Fruit fly (Drosophila melanogaster) whole organism, embryonic: Measurements from ENCODE around the gene CG14339.
A peak's percentile ranks its signal among the peaks of the same experiment; 100 is the strongest.

Experiments used
- ATbp ChIP-seq: fragments of 200-800 bp; sonication (Bioruptor generic); optimal IDR thresholded peaks from 2 replicates; lab custom pipeline; 2017; ENCODE audit warnings: missing biosample characterization, mild to moderate bottlenecking, missing genetic modification characterization, missing genetic modification reagents
- Bgb ChIP-seq: fragments of 200-800 bp; sonication (Bioruptor generic); IDR thresholded peaks from 2 replicates; pipeline ENCODE4 v1.3.6; 2022; ENCODE audit warnings: missing biosample characterization, missing genetic modification characterization; ENCODE audit not compliant: partially characterized antibody
- CG10267 ChIP-seq: fragments of 200-800 bp; sonication (Bioruptor generic); optimal IDR thresholded peaks from 2 replicates; lab custom pipeline; 2018; ENCODE audit warnings: missing biosample characterization, mild to moderate bottlenecking, missing genetic modification characterization, moderate library complexity
- CG10565 ChIP-seq: fragments of 200-800 bp; sonication (Bioruptor generic); optimal IDR thresholded peaks from 3 replicates; lab custom pipeline; 2016; ENCODE audit warnings: missing biosample characterization, mild to moderate bottlenecking, missing genetic modification characterization
- CG11085 ChIP-seq: fragments of 200-800 bp; sonication (Bioruptor generic); IDR thresholded peaks from 2 replicates; pipeline ENCODE4 v1.3.6; 2022; ENCODE audit warnings: missing biosample characterization, missing genetic modification characterization
- CG11398 ChIP-seq: fragments of 200-800 bp; sonication (Bioruptor generic); optimal IDR thresholded peaks from 2 replicates; lab custom pipeline; 2016; ENCODE audit warnings: missing biosample characterization, missing genetic modification characterization
- CG13296 ChIP-seq: fragments of 200-800 bp; sonication (Bioruptor generic); optimal IDR thresholded peaks from 3 replicates; lab custom pipeline; 2018; ENCODE audit warnings: missing biosample characterization, mild to moderate bottlenecking, missing genetic modification characterization
- CG13424 ChIP-seq: fragments of 200-800 bp; sonication (Bioruptor generic); optimal IDR thresholded peaks from 2 replicates; lab custom pipeline; 2019; ENCODE audit warnings: missing biosample characterization, mild to moderate bottlenecking, missing genetic modification characterization, moderate library complexity
- CG13624 ChIP-seq: fragments of 200-800 bp; sonication (Bioruptor generic); optimal IDR thresholded peaks from 2 replicates; lab custom pipeline; 2016; ENCODE audit warnings: missing biosample characterization, missing genetic modification characterization
- CG13894 ChIP-seq: fragments of 200-800 bp; sonication (Bioruptor generic); optimal IDR thresholded peaks from 3 replicates; lab custom pipeline; 2018; ENCODE audit warnings: missing biosample characterization, mild to moderate bottlenecking, missing genetic modification characterization, moderate library complexity
- CG14441 ChIP-seq: fragments of 200-800 bp; sonication (Bioruptor generic); IDR thresholded peaks from 2 replicates; pipeline ENCODE4 v1.3.6; 2022; ENCODE audit warnings: missing biosample characterization, missing genetic modification characterization
- CG15514 ChIP-seq: fragments of 200-800 bp; sonication (Bioruptor generic); optimal IDR thresholded peaks from 3 replicates; lab custom pipeline; 2017; ENCODE audit warnings: missing biosample characterization, missing genetic modification characterization, mild to moderate bottlenecking, moderate library complexity, missing genetic modification reagents
- CG15601 ChIP-seq: fragments of 200-800 bp; sonication (Bioruptor generic); optimal IDR thresholded peaks from 3 replicates; lab custom pipeline; 2019; ENCODE audit warnings: missing biosample characterization, mild to moderate bottlenecking, missing genetic modification characterization, moderate library complexity
- CG16813 ChIP-seq: fragments of 200-800 bp; sonication (Bioruptor generic); IDR thresholded peaks from 3 replicates; pipeline ENCODE4 v1.3.6; 2022; ENCODE audit warnings: missing biosample characterization, missing genetic modification characterization; ENCODE audit not compliant: partially characterized antibody
- CG18619 ChIP-seq: fragments of 200-800 bp; sonication (Bioruptor generic); optimal IDR thresholded peaks from 3 replicates; lab custom pipeline; 2017; ENCODE audit warnings: missing biosample characterization, mild to moderate bottlenecking, missing genetic modification characterization
- CG30020 ChIP-seq: fragments of 200-800 bp; optimal IDR thresholded peaks from 2 replicates; lab custom pipeline; 2019; ENCODE audit warnings: missing biosample characterization, mild to moderate bottlenecking, missing genetic modification characterization, moderate library complexity
- CG3163 ChIP-seq: fragments of 200-800 bp; sonication (Bioruptor generic); optimal IDR thresholded peaks from 3 replicates; lab custom pipeline; 2016; ENCODE audit warnings: missing biosample characterization, missing genetic modification characterization
- CG3838 ChIP-seq: fragments of 200-800 bp; sonication (Bioruptor generic); optimal IDR thresholded peaks from 3 replicates; lab custom pipeline; 2016; ENCODE audit warnings: missing biosample characterization, missing genetic modification characterization
- CG43689 ChIP-seq: fragments of 200-800 bp; sonication (Bioruptor generic); IDR thresholded peaks from 2 replicates; pipeline ENCODE4 v1.3.6; 2022; ENCODE audit warnings: missing biosample characterization, missing genetic modification characterization
- CG4617 ChIP-seq: fragments of 200-800 bp; sonication (Bioruptor generic); optimal IDR thresholded peaks from 3 replicates; lab custom pipeline; 2016; ENCODE audit warnings: missing biosample characterization, missing genetic modification characterization, borderline replicate concordance
- CG6654 ChIP-seq: fragments of 200-800 bp; sonication (Bioruptor generic); optimal IDR thresholded peaks from 2 replicates; lab custom pipeline; 2017; ENCODE audit warnings: missing biosample characterization, mild to moderate bottlenecking, missing genetic modification characterization
- CG7357 ChIP-seq: fragments of 200-800 bp; sonication (Bioruptor generic); IDR thresholded peaks from 3 replicates; pipeline ENCODE4 v1.3.6; 2022; ENCODE audit warnings: missing biosample characterization, missing genetic modification characterization
- CG9609 ChIP-seq: fragments of 200-800 bp; sonication (Bioruptor generic); optimal IDR thresholded peaks from 3 replicates; lab custom pipeline; 2016; ENCODE audit warnings: missing biosample characterization, missing genetic modification characterization
- Doc2 ChIP-seq: fragments of 200-800 bp; sonication (Bioruptor generic); IDR thresholded peaks from 2 replicates; pipeline ENCODE4 v1.3.6; 2022; ENCODE audit warnings: missing biosample characterization, missing genetic modification characterization
- Elba2 ChIP-seq: fragments of 200-800 bp; sonication (Bioruptor generic); optimal IDR thresholded peaks from 3 replicates; lab custom pipeline; 2016; ENCODE audit warnings: missing biosample characterization, missing genetic modification characterization
- HLH3B ChIP-seq: fragments of 200-800 bp; sonication (Bioruptor generic); IDR thresholded peaks from 2 replicates; pipeline ENCODE4 v1.3.6; 2022; ENCODE audit warnings: missing biosample characterization, missing genetic modification characterization
- Hr3 ChIP-seq: fragments of 200-800 bp; sonication (Bioruptor generic); optimal IDR thresholded peaks from 3 replicates; lab custom pipeline; 2016; ENCODE audit warnings: missing biosample characterization, missing genetic modification characterization
- MTF-1 ChIP-seq: fragments of 200-800 bp; sonication (Bioruptor generic); optimal IDR thresholded peaks from 2 replicates; lab custom pipeline; 2018; ENCODE audit warnings: missing biosample characterization, mild to moderate bottlenecking, missing genetic modification characterization, borderline replicate concordance
- NC2β ChIP-seq: fragments of 200-800 bp; sonication (Bioruptor generic); optimal IDR thresholded peaks from 2 replicates; lab custom pipeline; 2016; ENCODE audit warnings: missing biosample characterization, missing genetic modification characterization
- PHDP ChIP-seq: fragments of 200-800 bp; sonication (Bioruptor generic); optimal IDR thresholded peaks from 3 replicates; lab custom pipeline; 2018; ENCODE audit warnings: missing biosample characterization, mild to moderate bottlenecking, missing genetic modification characterization, moderate library complexity
- Ptx1 ChIP-seq: fragments of 200-800 bp; sonication (Bioruptor generic); IDR thresholded peaks from 2 replicates; pipeline ENCODE4 v1.3.6; 2022; ENCODE audit warnings: missing biosample characterization, missing genetic modification characterization
- Spps ChIP-seq: fragments of 200-800 bp; sonication (Bioruptor generic); optimal IDR thresholded peaks from 2 replicates; lab custom pipeline; 2018; ENCODE audit warnings: missing biosample characterization, mild to moderate bottlenecking, missing genetic modification characterization
- Tbp ChIP-seq: fragments of >200 bp; optimal IDR thresholded peaks from 2 replicates; lab custom pipeline; 2018; ENCODE audit warnings: missing biosample characterization, missing genetic modification characterization
- Usf ChIP-seq: fragments of 200-800 bp; sonication (Bioruptor generic); optimal IDR thresholded peaks from 2 replicates; lab custom pipeline; 2017; ENCODE audit warnings: missing genotype, missing biosample characterization, missing genetic modification characterization
- Xbp1 ChIP-seq: fragments of 200-800 bp; sonication (Bioruptor generic); optimal IDR thresholded peaks from 3 replicates; lab custom pipeline; 2016; ENCODE audit warnings: missing biosample characterization, mild to moderate bottlenecking, missing genetic modification characterization
- al ChIP-seq: fragments of 200-800 bp; sonication (Bioruptor generic); IDR thresholded peaks from 2 replicates; pipeline ENCODE4 v1.3.6; 2022; ENCODE audit warnings: missing biosample characterization, missing genetic modification characterization
- ash1 ChIP-seq: fragments of 200-800 bp; sonication (Bioruptor generic); optimal IDR thresholded peaks from 2 replicates; lab custom pipeline; 2018; ENCODE audit warnings: missing biosample characterization, mild to moderate bottlenecking, missing genetic modification characterization
- ato ChIP-seq: fragments of 200-800 bp; sonication (Bioruptor generic); IDR thresholded peaks from 2 replicates; pipeline ENCODE4 v1.3.6; 2022; ENCODE audit warnings: missing biosample characterization, missing genetic modification characterization; ENCODE audit not compliant: partially characterized antibody
- br ChIP-seq: fragments of >200 bp; optimal IDR thresholded peaks from 2 replicates; lab custom pipeline; 2017
- ci ChIP-seq: fragments of 200-800 bp; sonication (Bioruptor generic); IDR thresholded peaks from 3 replicates; pipeline ENCODE4 v1.3.6; 2022; ENCODE audit warnings: missing biosample characterization, missing genetic modification characterization
- danr ChIP-seq: fragments of 200-800 bp; sonication (Bioruptor generic); IDR thresholded peaks from 2 replicates; pipeline ENCODE4 v1.3.6; 2022; ENCODE audit warnings: missing biosample characterization, missing genetic modification characterization
- nerfin-1 ChIP-seq: fragments of 200-800 bp; sonication (Bioruptor generic); optimal IDR thresholded peaks from 3 replicates; lab custom pipeline; 2019; ENCODE audit warnings: missing biosample characterization, mild to moderate bottlenecking, missing genetic modification characterization, moderate library complexity
- nerfin-2 ChIP-seq: fragments of 200-800 bp; sonication (Bioruptor generic); IDR thresholded peaks from 2 replicates; pipeline ENCODE4 v1.3.6; 2022; ENCODE audit warnings: missing biosample characterization, missing genetic modification characterization; ENCODE audit not compliant: partially characterized antibody
- phol ChIP-seq: fragments of 200-800 bp; sonication (Bioruptor generic); optimal IDR thresholded peaks from 3 replicates; lab custom pipeline; 2018; ENCODE audit warnings: missing biosample characterization, mild to moderate bottlenecking, missing genetic modification characterization, moderate library complexity
- prd ChIP-seq, 3 experiments: fragments of >200 bp in 2 of 3; fragments of 200-800 bp in 1 of 3; sonication (Bioruptor generic) in 1 of 3; optimal IDR thresholded peaks in 2 of 3; IDR thresholded peaks in 1 of 3; 2 replicates in 2 of 3; 3 replicates in 1 of 3; pipeline versions ENCODE4 v1.3.6 to Lab custom; 2017 to 2022; ENCODE audit warnings: missing biosample characterization in 1 of 3, missing genetic modification characterization in 1 of 3
- ranshi ChIP-seq: fragments of 200-800 bp; sonication (Bioruptor generic); IDR thresholded peaks from 2 replicates; pipeline ENCODE4 v1.3.6; 2022; ENCODE audit warnings: missing biosample characterization, missing genetic modification characterization
- sens-2 ChIP-seq: fragments of 200-800 bp; sonication (Bioruptor generic); IDR thresholded peaks from 2 replicates; pipeline ENCODE4 v1.3.6; 2022; ENCODE audit warnings: missing biosample characterization, missing genetic modification characterization
- so ChIP-seq: fragments of 200-800 bp; sonication (Bioruptor generic); IDR thresholded peaks from 3 replicates; pipeline ENCODE4 v1.3.6; 2022; ENCODE audit warnings: missing biosample characterization, missing genetic modification characterization
- sr ChIP-seq: fragments of 200-800 bp; sonication (Bioruptor generic); IDR thresholded peaks from 3 replicates; pipeline ENCODE4 v1.3.6; 2022; ENCODE audit warnings: missing biosample characterization, missing genetic modification characterization
- tx ChIP-seq: fragments of 200-800 bp; sonication (Bioruptor generic); optimal IDR thresholded peaks from 2 replicates; lab custom pipeline; 2016; ENCODE audit warnings: missing biosample characterization, missing genetic modification characterization
- vvl ChIP-seq: fragments of 200-800 bp; sonication (Bioruptor generic); IDR thresholded peaks from 2 replicates; pipeline ENCODE4 v1.3.6; 2022; ENCODE audit warnings: missing biosample characterization, missing genetic modification characterization

The CG14339 gene

dm6 chr2L:1072184-1072583 lies 36.2 kb upstream of the CG14339 start:
- TF ChIP-seq CG10565 (GFP tag; lab: Kevin White, UChicago) (peak; percentile 83), br (lab: Kevin White, UChicago) (no peak), CG14441 (peak; percentile 81), phol (tag; lab: Kevin White, UChicago) (peak; percentile 13), CG4617 (GFP tag; lab: Kevin White, UChicago) (peak; percentile 78), CG13624 (peak; percentile 83), al (peak; percentile 59; the same call in 1 of the 2 replicates), CG3163 (GFP tag; lab: Kevin White, UChicago) (peak; percentile 87), ATbp (peak; percentile 100), Elba2 (no peak), PHDP (tag; lab: Kevin White, UChicago) (peak; percentile 95), CG7357 (GFP tag; lab: Robert Waterston, UW) (peak; percentile 69), Tbp (GFP tag; lab: Kevin White, UChicago) (no peak), CG11398 (GFP tag; lab: Kevin White, UChicago) (peak; percentile 97), CG11085 (GFP tag; lab: Robert Waterston, UW) (peak; percentile 80), Bgb (GFP tag; lab: Robert Waterston, UW) (no peak), CG18619 (GFP tag; lab: Kevin White, UChicago) (peak; percentile 94), Hr3 (GFP tag; lab: Kevin White, UChicago) (peak; percentile 67), Xbp1 (GFP tag; lab: Kevin White, UChicago) (peak; percentile 65), CG15514 (peak; percentile 87), CG13296 (GFP tag; lab: Kevin White, UChicago) (peak; percentile 86), ci (GFP tag; lab: Robert Waterston, UW) (peak; percentile 97), Spps (tag; lab: Kevin White, UChicago) (peak; percentile 93), Usf (peak; percentile 79), CG16813 (GFP tag; lab: Robert Waterston, UW) (no peak), nerfin-1 (peak; percentile 90), so (GFP tag; lab: Robert Waterston, UW) (peak; percentile 93), CG13424 (tag; lab: Kevin White, UChicago) (peak; percentile 86), CG3838 (GFP tag; lab: Kevin White, UChicago) (peak; percentile 94), danr (GFP tag; lab: Robert Waterston, UW) (peak; percentile 82), CG30020 (tag; lab: Kevin White, UChicago) (peak; percentile 54), nerfin-2 (no peak), vvl (GFP tag; lab: Robert Waterston, UW) (peak; percentile 93), prd (optimal IDR thresholded peaks at IDR 0.05; lab: Kevin White, UChicago) (no peak), prd (GFP tag; IDR thresholded peaks at IDR 0.05; lab: Robert Waterston, UW) (peak; percentile 77), ato (no peak), HLH3B (peak; percentile 92), CG6654 (GFP tag; lab: Kevin White, UChicago) (peak; percentile 74), tx (GFP tag; lab: Kevin White, UChicago) (peak; percentile 85), Doc2 (GFP tag; lab: Robert Waterston, UW) (no peak), CG10267 (tag; lab: Kevin White, UChicago) (peak; percentile 73), CG9609 (GFP tag; lab: Kevin White, UChicago) (peak; percentile 86), CG13894 (tag; lab: Kevin White, UChicago) (peak; percentile 50), sens-2 (GFP tag; lab: Robert Waterston, UW) (peak; percentile 87), MTF-1 (GFP tag; lab: Kevin White, UChicago) (peak; percentile 98), NC2β (GFP tag; lab: Kevin White, UChicago) (peak; percentile 95), sr (GFP tag; lab: Robert Waterston, UW) (peak; percentile 94), ash1 (peak; percentile 95), CG43689 (peak; percentile 86), CG15601 (peak; percentile 98), ranshi (GFP tag; lab: Robert Waterston, UW) (peak; percentile 88), Ptx1 (peak; percentile 74)
